Fruit fly (Drosophila melanogaster): ENCODE results near the gene Surf4.

- no peak for TF ChIP-seq CG11247 (GFP tag; IDR thresholded peaks at IDR 0.05)
- no peak for TF ChIP-seq CG15601 (tag; optimal IDR thresholded peaks at IDR 0.05)
- TF ChIP-seq Ravus (GFP tag; IDR thresholded peaks at IDR 0.05), result no peak
- no peak for TF ChIP-seq klu (GFP tag; IDR thresholded peaks at IDR 0.05)
- TF ChIP-seq amos (GFP tag; IDR thresholded peaks at IDR 0.05; ENCODE audit: partially characterized antibody), result no peak
- no peak for TF ChIP-seq Sox102F (GFP tag; optimal IDR thresholded peaks at IDR 0.05)
- TF ChIP-seq Dp (GFP tag; optimal IDR thresholded peaks at IDR 0.05), result no peak
- TF ChIP-seq CG3163 (GFP tag; optimal IDR thresholded peaks at IDR 0.05), result no peak
- no peak for TF ChIP-seq odd (GFP tag; optimal IDR thresholded peaks at IDR 0.05)
- no peak for TF ChIP-seq CG13624 (GFP tag; optimal IDR thresholded peaks at IDR 0.05)
- no peak for TF ChIP-seq h (optimal IDR thresholded peaks at IDR 0.05)
- TF ChIP-seq zfh1 (GFP tag; IDR thresholded peaks at IDR 0.05), result no peak
- no peak for TF ChIP-seq sima (GFP tag; optimal IDR thresholded peaks at IDR 0.05)
Measured at dm6 chr3R:15320747-15321085, 25.3 kb downstream of the Surf4 start, which contains the start of gene ear.
